Fruit fly (Drosophila melanogaster): ENCODE results near the gene CG17746.

The CG17746 gene

DNA sequence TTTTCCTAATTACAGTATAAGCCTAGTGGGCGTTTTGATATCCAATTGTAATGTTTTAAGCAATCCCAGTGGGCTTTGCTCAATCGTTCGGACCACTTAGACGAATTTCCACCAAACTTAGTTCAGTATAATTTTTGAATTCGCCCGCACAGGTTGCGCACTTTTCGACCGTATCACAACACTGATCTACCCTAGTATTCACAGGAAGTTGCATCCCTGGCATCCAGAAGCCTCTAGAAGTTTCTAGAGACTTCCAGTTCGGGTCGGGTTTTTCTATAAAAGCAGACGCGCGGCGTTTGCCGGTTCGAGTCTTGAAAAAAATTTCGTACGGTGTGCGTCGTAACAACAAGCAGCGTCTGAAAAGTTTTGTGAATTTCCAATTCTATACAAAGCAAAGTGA lies 46.5 kb downstream of the CG17746 start, which contains the start of gene Hsp83 (continued):
- TF ChIP-seq wdn (GFP tag; IDR thresholded peaks at IDR 0.05) = peak; percentile 90
- peak; percentile 99 for TF ChIP-seq chm (GFP tag; IDR thresholded peaks at IDR 0.05)
- TF ChIP-seq vnd (GFP tag; IDR thresholded peaks at IDR 0.05; ENCODE audit: partially characterized antibody) = no peak
- TF ChIP-seq psq (GFP tag; optimal IDR thresholded peaks at IDR 0.05) = peak; percentile 78
- TF ChIP-seq pum (GFP tag; optimal IDR thresholded peaks at IDR 0.05) = peak; percentile 81
- TF ChIP-seq chinmo (GFP tag; IDR thresholded peaks at IDR 0.05; ENCODE audit: partially characterized antibody) = peak; percentile 84; the same call in 3 of the 4 replicates
- peak; percentile 80 for TF ChIP-seq Deaf1 (tag; optimal IDR thresholded peaks at IDR 0.05)
- TF ChIP-seq inv (GFP tag; IDR thresholded peaks at IDR 0.05; ENCODE audit: partially characterized antibody) = no peak
- peak; percentile 26; the same call in 1 of the 2 replicates for TF ChIP-seq CkIIα-i1 (GFP tag; IDR thresholded peaks at IDR 0.05)
- peak; percentile 98 for TF ChIP-seq sqz (GFP tag; optimal IDR thresholded peaks at IDR 0.05)
- TF ChIP-seq fu2 (GFP tag; optimal IDR thresholded peaks at IDR 0.05) = peak; percentile 86
- TF ChIP-seq phol (tag; optimal IDR thresholded peaks at IDR 0.05) = peak; percentile 82
- TF ChIP-seq Elba2 (GFP tag; optimal IDR thresholded peaks at IDR 0.05) = peak; percentile 68
- TF ChIP-seq CG10147 (GFP tag; optimal IDR thresholded peaks at IDR 0.05) = peak; percentile 88
- TF ChIP-seq jigr1 (GFP tag; IDR thresholded peaks at IDR 0.05) = no peak
- peak; percentile 85 for TF ChIP-seq tgo (GFP tag; IDR thresholded peaks at IDR 0.05)
- TF ChIP-seq sisA (GFP tag; IDR thresholded peaks at IDR 0.05) = peak; percentile 38; the same call in 1 of the 2 replicates
- TF ChIP-seq NK7.1 (GFP tag; optimal IDR thresholded peaks at IDR 0.05) = peak; percentile 95
- TF ChIP-seq ERR (GFP tag; optimal IDR thresholded peaks at IDR 0.05) = peak; percentile 84
- TF ChIP-seq da (GFP tag; optimal IDR thresholded peaks at IDR 0.05) = peak; percentile 88
- peak; percentile 62 for TF ChIP-seq bbx (GFP tag; IDR thresholded peaks at IDR 0.05; ENCODE audit: partially characterized antibody)
- TF ChIP-seq hb (GFP tag; IDR thresholded peaks at IDR 0.05; ENCODE audit: partially characterized antibody) = no peak
- peak; percentile 90 for TF ChIP-seq corto (GFP tag; optimal IDR thresholded peaks at IDR 0.05)
- TF ChIP-seq TFAM (GFP tag; optimal IDR thresholded peaks at IDR 0.05) = peak; percentile 89
- peak; percentile 89 for TF ChIP-seq CG10979 (tag; optimal IDR thresholded peaks at IDR 0.05)
- no peak for TF ChIP-seq CG15514 (GFP tag; optimal IDR thresholded peaks at IDR 0.05)
- TF ChIP-seq nerfin-1 (tag; optimal IDR thresholded peaks at IDR 0.05) = peak; percentile 94
- peak; percentile 99 for TF ChIP-seq CG3281 (GFP tag; optimal IDR thresholded peaks at IDR 0.05)
- TF ChIP-seq Abd-B (GFP tag; optimal IDR thresholded peaks at IDR 0.05) = no peak
- peak; percentile 97 for TF ChIP-seq CG2875 (GFP tag; optimal IDR thresholded peaks at IDR 0.05)
- peak; percentile 100 for TF ChIP-seq CG10543 (GFP tag; optimal IDR thresholded peaks at IDR 0.05)
- no peak for TF ChIP-seq cad (GFP tag; optimal IDR thresholded peaks at IDR 0.05)
- peak; percentile 95 for TF ChIP-seq CG33557 (GFP tag; optimal IDR thresholded peaks at IDR 0.05)
- peak; percentile 88 for TF ChIP-seq CG9817 (tag; optimal IDR thresholded peaks at IDR 0.05)
- peak; percentile 98 for TF ChIP-seq Fer3 (tag; optimal IDR thresholded peaks at IDR 0.05)
- peak; percentile 88 for TF ChIP-seq CG7556 (GFP tag; optimal IDR thresholded peaks at IDR 0.05)
- TF ChIP-seq toy (GFP tag; IDR thresholded peaks at IDR 0.05) = peak; percentile 78; the same call in 1 of the 2 replicates
- no peak for TF ChIP-seq Dfd (GFP tag; optimal IDR thresholded peaks at IDR 0.05)
- TF ChIP-seq CG10565 (GFP tag; optimal IDR thresholded peaks at IDR 0.05) = peak; percentile 60
- peak; percentile 86 for TF ChIP-seq fd102C (GFP tag; optimal IDR thresholded peaks at IDR 0.05)
- TF ChIP-seq Sox100B (GFP tag; optimal IDR thresholded peaks at IDR 0.05) = peak; percentile 94
- TF ChIP-seq CG17328 (GFP tag; IDR thresholded peaks at IDR 0.05) = peak; percentile 96
- TF ChIP-seq CG2129 (GFP tag; IDR thresholded peaks at IDR 0.05; ENCODE audit: partially characterized antibody) = no peak
- TF ChIP-seq Dll (GFP tag; IDR thresholded peaks at IDR 0.05; ENCODE audit: partially characterized antibody) = no peak
- 0 out of 2 replicates have a peak, but pooled peaks have one; percentile 17 for TF ChIP-seq Lim3 (GFP tag; IDR thresholded peaks at IDR 0.05)
- peak; percentile 85 for TF ChIP-seq CG7372 (GFP tag; IDR thresholded peaks at IDR 0.05)
- TF ChIP-seq CG9437 (GFP tag; optimal IDR thresholded peaks at IDR 0.05) = peak; percentile 91
- TF ChIP-seq Oaz (GFP tag; IDR thresholded peaks at IDR 0.05) = peak; percentile 85
- TF ChIP-seq CG12744 (GFP tag; optimal IDR thresholded peaks at IDR 0.05) = peak; percentile 94
- TF ChIP-seq Tbp (GFP tag; optimal IDR thresholded peaks at IDR 0.05) = no peak

Measured in whole organism, embryonic.